Worm (Caenorhabditis elegans) whole organism, late embryonic: ENCODE measurements around the gene srbc-5.

Source experiments
- T23F11.4 ChIP-seq: fragments of 200-800 bp; sonication (Bioruptor generic); optimal IDR thresholded peaks from 2 replicates; lab custom pipeline; 2018; ENCODE audit warnings: mild to moderate bottlenecking, missing genetic modification characterization, missing compliant biosample characterization
- Y22D7AL.16 ChIP-seq: sonication (generic microtip); optimal IDR thresholded peaks from 2 replicates; lab custom pipeline; 2016; ENCODE audit warnings: missing genetic modification characterization, missing compliant biosample characterization
- ceh-14 ChIP-seq: sonication (generic microtip); optimal IDR thresholded peaks from 2 replicates; lab custom pipeline; 2016; ENCODE audit warnings: missing genotype, missing genetic modification characterization, missing compliant biosample characterization
- ceh-18 ChIP-seq: sonication (generic microtip); optimal IDR thresholded peaks from 2 replicates; lab custom pipeline; 2016; ENCODE audit warnings: missing genetic modification characterization, missing compliant biosample characterization
- ceh-19 ChIP-seq: fragments of 200-800 bp; sonication (Bioruptor generic); optimal IDR thresholded peaks from 2 replicates; lab custom pipeline; 2018; ENCODE audit warnings: mild to moderate bottlenecking, missing genetic modification characterization, missing compliant biosample characterization
- ceh-24 ChIP-seq: sonication (generic microtip); optimal IDR thresholded peaks from 2 replicates; lab custom pipeline; 2016; ENCODE audit warnings: mild to moderate bottlenecking, missing genetic modification characterization, missing compliant biosample characterization
- ceh-30 ChIP-seq: fragments of 150-350 bp; optimal IDR thresholded peaks from 2 replicates; lab custom pipeline; 2014; ENCODE audit warnings: missing biosample characterization, missing genetic modification characterization
- ceh-31 ChIP-seq: sonication (generic microtip); optimal IDR thresholded peaks from 2 replicates; lab custom pipeline; 2016; ENCODE audit warnings: missing genetic modification characterization, missing compliant biosample characterization
- ceh-48 ChIP-seq: sonication (generic microtip); optimal IDR thresholded peaks from 2 replicates; lab custom pipeline; 2016; ENCODE audit warnings: missing genetic modification characterization, inconsistent platforms, missing compliant biosample characterization
- ceh-6 ChIP-seq: fragments of 200-800 bp; sonication (Bioruptor generic); optimal IDR thresholded peaks from 2 replicates; lab custom pipeline; 2018; ENCODE audit warnings: mild to moderate bottlenecking, missing genetic modification characterization, missing compliant biosample characterization
- ceh-9 ChIP-seq: sonication (generic microtip); optimal IDR thresholded peaks from 2 replicates; lab custom pipeline; 2016; ENCODE audit warnings: mild to moderate bottlenecking, missing genetic modification characterization, inconsistent platforms, missing compliant biosample characterization
- che-1 ChIP-seq: sonication (generic microtip); optimal IDR thresholded peaks from 2 replicates; lab custom pipeline; 2016; ENCODE audit warnings: mild to moderate bottlenecking, missing genetic modification characterization, missing compliant biosample characterization
- dmd-4 ChIP-seq: sonication (generic microtip); optimal IDR thresholded peaks from 2 replicates; lab custom pipeline; 2016; ENCODE audit warnings: borderline replicate concordance, missing genetic modification characterization, missing compliant biosample characterization
- eyg-1 ChIP-seq: sonication (generic microtip); optimal IDR thresholded peaks from 2 replicates; lab custom pipeline; 2016; ENCODE audit warnings: missing genotype, missing genetic modification characterization, missing compliant biosample characterization
- fax-1 ChIP-seq: sonication (generic microtip); optimal IDR thresholded peaks from 2 replicates; lab custom pipeline; 2016; ENCODE audit warnings: missing genotype, missing genetic modification characterization, missing compliant biosample characterization
- fkh-10 ChIP-seq: fragments of 150-350 bp; optimal IDR thresholded peaks from 2 replicates; lab custom pipeline; 2014; ENCODE audit warnings: missing biosample characterization, missing genetic modification reagents, missing genetic modification characterization
- gmeb-2 ChIP-seq: sonication (generic microtip); optimal IDR thresholded peaks from 2 replicates; lab custom pipeline; 2016; ENCODE audit warnings: missing genetic modification characterization, inconsistent platforms, missing compliant biosample characterization
- hlh-30 ChIP-seq: sonication (generic microtip); optimal IDR thresholded peaks from 2 replicates; lab custom pipeline; 2017; ENCODE audit warnings: antibody characterized with exemption, missing genetic modification characterization, missing compliant biosample characterization; ENCODE audit not compliant: insufficient read depth
- hlh-8 ChIP-seq: sonication (generic microtip); optimal IDR thresholded peaks from 2 replicates; lab custom pipeline; 2016; ENCODE audit warnings: missing genotype, missing genetic modification characterization, missing compliant biosample characterization
- lin-11 ChIP-seq: fragments of 200-800 bp; sonication (Bioruptor generic); optimal IDR thresholded peaks from 2 replicates; lab custom pipeline; 2018; ENCODE audit warnings: mild to moderate bottlenecking, missing genetic modification characterization, missing compliant biosample characterization
- madf-2 ChIP-seq: sonication (generic microtip); optimal IDR thresholded peaks from 2 replicates; lab custom pipeline; 2017; ENCODE audit warnings: missing genetic modification characterization, missing compliant biosample characterization
- mec-3 ChIP-seq: sonication (generic microtip); optimal IDR thresholded peaks from 2 replicates; lab custom pipeline; 2016; ENCODE audit warnings: borderline replicate concordance, missing genetic modification characterization, missing compliant biosample characterization
- nfya-1 ChIP-seq: sonication (generic microtip); optimal IDR thresholded peaks from 2 replicates; lab custom pipeline; 2017; ENCODE audit warnings: missing genetic modification characterization, mild to moderate bottlenecking, missing compliant biosample characterization, antibody characterized with exemption, moderate library complexity
- nhr-232 ChIP-seq: sonication (generic microtip); optimal IDR thresholded peaks from 2 replicates; lab custom pipeline; 2016; ENCODE audit warnings: missing genetic modification characterization, missing compliant biosample characterization
- odd-2 ChIP-seq: sonication (generic microtip); optimal IDR thresholded peaks from 2 replicates; lab custom pipeline; 2017; ENCODE audit warnings: antibody characterized with exemption, mild to moderate bottlenecking, missing genetic modification characterization, missing compliant biosample characterization
- pat-9 ChIP-seq: fragments of 200-800 bp; sonication (Bioruptor generic); optimal IDR thresholded peaks from 2 replicates; lab custom pipeline; 2018; ENCODE audit warnings: mild to moderate bottlenecking, missing genetic modification characterization, moderate library complexity, missing compliant biosample characterization
- pha-2 ChIP-seq: sonication (generic microtip); optimal IDR thresholded peaks from 2 replicates; lab custom pipeline; 2017; ENCODE audit warnings: mild to moderate bottlenecking, missing genetic modification characterization, missing compliant biosample characterization
- pha-4 ChIP-seq: fragments of 150-350 bp; optimal IDR thresholded peaks from 2 replicates; lab custom pipeline; 2018; ENCODE audit warnings: missing biosample characterization, missing genetic modification reagents, missing genetic modification characterization
- pros-1 ChIP-seq: fragments of 150-350 bp; optimal IDR thresholded peaks from 2 replicates; lab custom pipeline; 2014; ENCODE audit warnings: missing biosample characterization, missing genetic modification reagents, missing genetic modification characterization
- rnt-1 ChIP-seq: sonication (generic microtip); optimal IDR thresholded peaks from 2 replicates; lab custom pipeline; 2016; ENCODE audit warnings: missing genetic modification characterization, missing compliant biosample characterization
- sdc-2 ChIP-seq: sonication (generic microtip); optimal IDR thresholded peaks from 2 replicates; lab custom pipeline; 2016; ENCODE audit warnings: missing genotype, missing genetic modification characterization, missing compliant biosample characterization
- sox-2 ChIP-seq: fragments of 200-800 bp; sonication (Bioruptor generic); IDR thresholded peaks from 2 replicates; pipeline ENCODE4 v1.3.6; 2022; ENCODE audit warnings: missing genetic modification reagents, missing genetic modification characterization, missing compliant biosample characterization
- sox-4 ChIP-seq: sonication (generic microtip); optimal IDR thresholded peaks from 2 replicates; lab custom pipeline; 2017; ENCODE audit warnings: mild to moderate bottlenecking, missing genetic modification characterization, inconsistent platforms, missing compliant biosample characterization
- syd-9 ChIP-seq: sonication (generic microtip); optimal IDR thresholded peaks from 2 replicates; lab custom pipeline; 2016; ENCODE audit warnings: mild to moderate bottlenecking, missing genetic modification characterization, moderate library complexity, missing compliant biosample characterization
- tbx-2 ChIP-seq: sonication (generic microtip); optimal IDR thresholded peaks from 2 replicates; lab custom pipeline; 2016; ENCODE audit warnings: missing genetic modification characterization, missing compliant biosample characterization
- tbx-7 ChIP-seq: sonication (generic microtip); optimal IDR thresholded peaks from 2 replicates; lab custom pipeline; 2016; ENCODE audit warnings: missing genotype, missing genetic modification characterization, missing compliant biosample characterization
- ttx-3 ChIP-seq: sonication (generic microtip); optimal IDR thresholded peaks from 2 replicates; lab custom pipeline; 2016; ENCODE audit warnings: missing genetic modification reagents, missing genetic modification characterization, missing compliant biosample characterization
- unc-86 ChIP-seq: sonication (generic microtip); optimal IDR thresholded peaks from 2 replicates; lab custom pipeline; 2016; ENCODE audit warnings: missing genetic modification characterization, missing compliant biosample characterization
- zip-5 ChIP-seq: sonication (generic microtip); optimal IDR thresholded peaks from 2 replicates; lab custom pipeline; 2016; ENCODE audit warnings: missing genetic modification characterization, missing compliant biosample characterization
- ztf-16 ChIP-seq: sonication (generic microtip); optimal IDR thresholded peaks from 2 replicates; lab custom pipeline; 2017; ENCODE audit warnings: missing genetic modification characterization, missing compliant biosample characterization

The srbc-5 gene

DNA sequence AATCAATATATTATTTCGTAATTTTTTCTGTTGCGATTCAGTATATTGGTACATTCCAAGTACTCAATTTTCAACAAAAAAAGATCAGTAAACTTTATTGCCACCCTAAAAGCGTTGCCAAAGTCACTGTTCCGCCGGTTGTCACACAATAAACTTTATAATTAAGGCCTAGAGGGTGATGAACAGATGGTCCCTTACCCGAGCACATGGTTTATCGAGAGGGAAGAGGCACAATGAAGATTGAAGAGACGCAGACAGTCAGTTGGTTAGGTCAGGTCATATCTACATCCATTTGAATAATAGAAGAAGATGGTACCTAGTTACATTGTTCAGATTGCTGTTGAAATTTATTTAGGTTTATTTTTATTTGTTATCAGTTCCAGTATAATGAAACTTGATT is 3.4 kb upstream of the srbc-5 start:
- peak; percentile 37 for TF ChIP-seq hlh-30 (tag; lab: Kevin White, UChicago)
- TF ChIP-seq tbx-7 (tag; lab: Kevin White, UChicago), result no peak
- peak; percentile 30 for TF ChIP-seq hlh-8 (tag; lab: Kevin White, UChicago)

- no peak for TF ChIP-seq ztf-16
- TF ChIP-seq ceh-30 (tag; lab: Kevin White, UChicago), result no peak
- no peak for TF ChIP-seq dmd-4 (tag; lab: Kevin White, UChicago)
- TF ChIP-seq mec-3, result no peak
- TF ChIP-seq ttx-3 (tag; lab: Kevin White, UChicago), result no peak
These were observed 2.9 kb upstream of the srbc-5 start, which contains the start of gene T28A11.22 for ce11 chrV:3257277-3257676. Gene T28A11.22, plus strand, starts transcription at chrV:3257577.

ce11 chrV:3259168-3259622 is 980 bp upstream of the srbc-5 start, which contains the start of gene T28A11.16:
Gene T28A11.16, minus strand, starts transcription at chrV:3259218.
- TF ChIP-seq ceh-31 (no peak), pat-9 (tag; lab: Kevin White, UChicago) (no peak), lin-11 (tag; lab: Kevin White, UChicago) (no peak), T23F11.4 (GFP tag; lab: Kevin White, UChicago) (no peak), sdc-2 (tag; lab: Kevin White, UChicago) (no peak), zip-5 (no peak), eyg-1 (tag; lab: Kevin White, UChicago) (no peak), ceh-18 (tag; lab: Kevin White, UChicago) (no peak), pros-1 (tag; lab: Kevin White, UChicago) (no peak), nhr-232 (tag; lab: Kevin White, UChicago) (no peak), tbx-2 (no peak), pha-4 (tag; lab: Kevin White, UChicago) (no peak)

DNA sequence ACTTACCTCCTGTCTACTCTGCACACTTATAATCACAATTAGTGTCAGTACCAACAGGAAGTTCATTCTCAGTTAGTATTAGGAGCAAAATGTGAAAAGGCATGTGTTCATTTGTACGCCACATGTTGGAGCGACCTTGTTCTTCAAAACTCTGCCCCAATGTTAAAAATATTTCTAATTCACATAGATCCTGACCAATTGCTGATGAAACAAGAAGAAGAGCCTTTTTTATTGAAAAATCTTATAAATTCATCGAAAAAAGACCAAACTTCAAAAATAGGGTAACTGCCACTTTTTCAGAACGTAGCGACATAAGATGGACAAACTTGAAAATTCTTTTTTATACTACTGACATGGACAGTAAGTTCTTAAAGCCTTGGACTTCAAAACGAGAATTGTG is 6.0 kb downstream of the srbc-5 start, which contains the start of gene T28A11.17:
TSS of gene T28A11.17 (minus strand) at position 101 of the 400 bp plus-strand sequence.
- TF ChIP-seq ttx-3 (tag; lab: Kevin White, UChicago) (no peak), unc-86 (no peak), fax-1 (no peak), fkh-10 (no peak), rnt-1 (tag; lab: Kevin White, UChicago) (no peak), tbx-7 (tag; lab: Kevin White, UChicago) (no peak), odd-2 (tag; lab: Kevin White, UChicago) (no peak), sox-4 (tag; lab: Kevin White, UChicago) (no peak), gmeb-2 (tag; lab: Kevin White, UChicago) (no peak), ceh-24 (tag; lab: Kevin White, UChicago) (no peak), zip-5 (no peak)
- TF ChIP-seq, all 69 proteins: peak for 0

ce11 chrV:3267950-3268349 is 7.8 kb downstream of the srbc-5 start, which contains the start of gene T28A11.18:
Gene T28A11.18, minus strand, starts transcription at chrV:3268050.
- TF ChIP-seq syd-9, result no peak
- TF ChIP-seq tbx-2, result no peak
- TF ChIP-seq ceh-48 (tag; lab: Kevin White, UChicago), result no peak
- TF ChIP-seq dmd-4 (tag; lab: Kevin White, UChicago), result no peak
- no peak for TF ChIP-seq T23F11.4 (GFP tag; lab: Kevin White, UChicago)
- TF ChIP-seq madf-2, result no peak
- no peak for TF ChIP-seq ceh-31
- no peak for TF ChIP-seq pha-2 (tag; lab: Kevin White, UChicago)

ce11 chrV:3269407-3269806 is 9.2 kb downstream of the srbc-5 start, which contains the start of gene T28A11.19:
Gene T28A11.19, minus strand, starts transcription at chrV:3269514.
- TF ChIP-seq odd-2 (tag; lab: Kevin White, UChicago) (no peak), zip-5 (no peak), pat-9 (tag; lab: Kevin White, UChicago) (no peak), hlh-8 (tag; lab: Kevin White, UChicago) (no peak), ceh-48 (tag; lab: Kevin White, UChicago) (no peak), hlh-30 (tag; lab: Kevin White, UChicago) (no peak), nfya-1 (no peak), ceh-6 (no peak), madf-2 (no peak), sox-2 (GFP tag; lab: Robert Waterston, UW) (no peak), tbx-7 (tag; lab: Kevin White, UChicago) (no peak), ceh-19 (no peak), ceh-18 (tag; lab: Kevin White, UChicago) (no peak), ceh-9 (no peak), che-1 (no peak), mec-3 (no peak), ceh-14 (tag; lab: Kevin White, UChicago) (no peak), Y22D7AL.16 (no peak), ceh-24 (tag; lab: Kevin White, UChicago) (no peak)
